Worm (Caenorhabditis elegans) whole organism, L2 larva: ENCODE results near the gene C46C2.7.
"Not testable (repeated sequence)": the region's sequence is repeated elsewhere in the genome, so short reads cannot be mapped to it uniquely, and the experiment has no call there.

Source experiments
- ama-1 ChIP-seq: fragments of 150-350 bp; optimal IDR thresholded peaks from 2 replicates; lab custom pipeline; 2018; ENCODE audit warnings: inconsistent platforms
- ceh-82 ChIP-seq: fragments of 150-350 bp; optimal IDR thresholded peaks from 2 replicates; lab custom pipeline; 2014; ENCODE audit warnings: missing biosample characterization, missing genetic modification characterization
- dmd-4 ChIP-seq: sonication (generic microtip); optimal IDR thresholded peaks from 2 replicates; lab custom pipeline; 2017; ENCODE audit warnings: missing biosample characterization, missing genetic modification characterization
- unc-39 ChIP-seq: fragments of 150-350 bp; optimal IDR thresholded peaks from 2 replicates; lab custom pipeline; 2014; ENCODE audit warnings: missing biosample characterization, missing genetic modification characterization
- unc-62 ChIP-seq: fragments of 150-350 bp; optimal IDR thresholded peaks from 2 replicates; lab custom pipeline; 2014; ENCODE audit warnings: missing biosample characterization, missing genetic modification reagents, missing genetic modification characterization
- ztf-4 ChIP-seq: fragments of 150-350 bp; optimal IDR thresholded peaks from 2 replicates; lab custom pipeline; 2014; ENCODE audit warnings: missing biosample characterization, missing genetic modification characterization

ce11 chrIV:9194524-9194923, at the start of gene C46C2.7:
- TF ChIP-seq unc-62; unc-39; ama-1 (lab: Kevin White, UChicago); dmd-4 (tag; lab: Kevin White, UChicago); ceh-82 (tag; lab: Kevin White, UChicago); ztf-4 (tag; lab: Kevin White, UChicago): not testable (repeated sequence)
